Worm (Caenorhabditis elegans) whole organism, midembryonic: ENCODE data around the gene ZK863.8.

Source experiments
- T22C8.4 ChIP-seq: fragments of 200-800 bp; sonication (Bioruptor generic); IDR thresholded peaks from 2 replicates; pipeline ENCODE4 v1.3.6; 2022; ENCODE audit warnings: missing genetic modification characterization, missing compliant biosample characterization
- cog-1 ChIP-seq: sonication (generic microtip); optimal IDR thresholded peaks from 2 replicates; lab custom pipeline; 2016; ENCODE audit warnings: missing genetic modification characterization, missing compliant biosample characterization
- flt-1 ChIP-seq: fragments of 200-800 bp; sonication (Bioruptor generic); IDR thresholded peaks from 2 replicates; pipeline ENCODE4 v1.3.6; 2022; ENCODE audit warnings: missing genetic modification characterization, missing compliant biosample characterization
- klf-2 ChIP-seq: fragments of 200-800 bp; sonication (Bioruptor generic); conservative IDR thresholded peaks from 2 replicates; pipeline ENCODE4 v1.3.6; 2022; ENCODE audit warnings: missing genetic modification reagents, missing genetic modification characterization, missing compliant biosample characterization
- med-1 ChIP-seq: sonication (generic microtip); optimal IDR thresholded peaks from 2 replicates; lab custom pipeline; 2017; ENCODE audit warnings: missing genetic modification characterization, mild to moderate bottlenecking, missing compliant biosample characterization, antibody characterized with exemption, missing genetic modification reagents; ENCODE audit not compliant: insufficient read depth
- ref-1 ChIP-seq: fragments of 200-800 bp; sonication (Bioruptor generic); conservative IDR thresholded peaks from 2 replicates; pipeline ENCODE4 v1.3.6; 2022; ENCODE audit warnings: missing genetic modification reagents, missing genetic modification characterization, missing compliant biosample characterization
- tab-1 ChIP-seq: fragments of 200-800 bp; sonication (Bioruptor generic); IDR thresholded peaks from 2 replicates; pipeline ENCODE4 v1.3.6; 2022; ENCODE audit warnings: missing genetic modification characterization, missing compliant biosample characterization
- ztf-29 ChIP-seq: fragments of 200-800 bp; sonication (Bioruptor generic); IDR thresholded peaks from 2 replicates; pipeline ENCODE4 v1.3.6; 2022; ENCODE audit warnings: missing genetic modification reagents, missing genetic modification characterization, missing compliant biosample characterization

DNA sequence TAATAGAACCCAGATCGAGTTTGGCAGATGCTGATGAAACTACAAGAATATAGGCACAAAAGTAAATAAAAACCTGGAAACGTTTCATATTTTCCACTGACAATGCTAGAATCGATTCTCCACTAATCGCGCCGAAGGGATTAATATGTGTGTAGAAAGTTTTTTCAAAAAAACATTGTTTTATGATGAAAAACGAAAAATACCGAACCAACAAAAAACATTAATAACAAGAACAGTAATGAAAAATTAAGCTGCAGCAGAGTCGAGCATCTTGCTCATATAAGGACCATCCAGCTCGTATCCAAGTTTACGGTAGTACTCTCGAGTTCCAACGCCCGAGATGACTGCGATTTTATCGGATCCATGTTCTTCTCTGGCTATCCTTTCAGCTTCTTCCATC, 8.0 kb downstream of the ZK863.8 start, which contains the start of gene clec-224:
- TF ChIP-seq tab-1 (GFP tag; lab: Robert Waterston, UW) (no peak), ztf-29 (GFP tag; lab: Robert Waterston, UW) (no peak), klf-2 (GFP tag; lab: Robert Waterston, UW) (no peak), ref-1 (GFP tag; lab: Robert Waterston, UW) (no peak), cog-1 (tag; lab: Kevin White, UChicago) (no peak), med-1 (GFP tag; lab: Kevin White, UChicago) (no peak), flt-1 (GFP tag; lab: Robert Waterston, UW) (no peak), T22C8.4 (GFP tag; lab: Robert Waterston, UW) (no peak)
